Fruit fly (Drosophila melanogaster) whole organism, embryonic: ENCODE data around the gene Elo68alpha.
A peak's percentile ranks its signal among the peaks of the same experiment; 100 is the strongest.

Source experiments
- Ada2b ChIP-seq: fragments of 200-800 bp; sonication (Bioruptor generic); IDR thresholded peaks from 2 replicates; pipeline ENCODE4 v1.3.6; 2022; ENCODE audit warnings: missing biosample characterization, missing genetic modification characterization
- Antp ChIP-seq: fragments of 200-800 bp; sonication (Bioruptor generic); optimal IDR thresholded peaks from 3 replicates; lab custom pipeline; 2016; ENCODE audit warnings: missing biosample characterization, missing genetic modification characterization
- B-H1 ChIP-seq: fragments of 200-800 bp; sonication (Bioruptor generic); IDR thresholded peaks from 3 replicates; pipeline ENCODE4 v1.3.6; 2022; ENCODE audit warnings: missing biosample characterization, missing genetic modification characterization
- CG10431 ChIP-seq: fragments of 200-800 bp; sonication (Bioruptor generic); optimal IDR thresholded peaks from 3 replicates; lab custom pipeline; 2018; ENCODE audit warnings: missing biosample characterization, mild to moderate bottlenecking, missing genetic modification characterization
- CG11560 ChIP-seq: fragments of 200-800 bp; sonication (Bioruptor generic); IDR thresholded peaks from 3 replicates; pipeline ENCODE4 v1.3.6; 2022; ENCODE audit warnings: missing biosample characterization, missing genetic modification characterization
- CG11723 ChIP-seq: fragments of 200-800 bp; sonication (Bioruptor generic); optimal IDR thresholded peaks from 2 replicates; lab custom pipeline; 2017; ENCODE audit warnings: missing biosample characterization, mild to moderate bottlenecking, missing genetic modification characterization
- CG12299 ChIP-seq: fragments of 200-800 bp; sonication (Bioruptor generic); optimal IDR thresholded peaks from 2 replicates; lab custom pipeline; 2018; ENCODE audit warnings: missing biosample characterization, mild to moderate bottlenecking, missing genetic modification characterization
- CG1233 ChIP-seq: fragments of 200-800 bp; sonication (Bioruptor generic); optimal IDR thresholded peaks from 4 replicates; lab custom pipeline; 2018; ENCODE audit warnings: missing biosample characterization, mild to moderate bottlenecking, missing genetic modification characterization
- CG13775 ChIP-seq: fragments of 200-800 bp; sonication (Bioruptor generic); optimal IDR thresholded peaks from 3 replicates; lab custom pipeline; 2017; ENCODE audit warnings: missing biosample characterization, mild to moderate bottlenecking, missing genetic modification characterization
- CG13894 ChIP-seq: fragments of 200-800 bp; sonication (Bioruptor generic); optimal IDR thresholded peaks from 3 replicates; lab custom pipeline; 2018; ENCODE audit warnings: missing biosample characterization, mild to moderate bottlenecking, missing genetic modification characterization, moderate library complexity
- CG16813 ChIP-seq: fragments of 200-800 bp; sonication (Bioruptor generic); IDR thresholded peaks from 3 replicates; pipeline ENCODE4 v1.3.6; 2022; ENCODE audit warnings: missing biosample characterization, missing genetic modification characterization; ENCODE audit not compliant: partially characterized antibody
- CG17385 ChIP-seq: fragments of 200-800 bp; sonication (Bioruptor generic); optimal IDR thresholded peaks from 3 replicates; lab custom pipeline; 2018; ENCODE audit warnings: missing biosample characterization, mild to moderate bottlenecking, missing genetic modification characterization
- CG2678 ChIP-seq: fragments of 200-800 bp; sonication (Bioruptor generic); optimal IDR thresholded peaks from 3 replicates; lab custom pipeline; 2019; ENCODE audit warnings: missing biosample characterization, mild to moderate bottlenecking, missing genetic modification characterization, moderate library complexity
- CG2875 ChIP-seq: fragments of 200-800 bp; sonication (Bioruptor generic); optimal IDR thresholded peaks from 2 replicates; lab custom pipeline; 2017; ENCODE audit warnings: missing biosample characterization, mild to moderate bottlenecking, missing genetic modification characterization, missing genetic modification reagents
- CG30431 ChIP-seq: fragments of 200-800 bp; sonication (Bioruptor generic); optimal IDR thresholded peaks from 2 replicates; lab custom pipeline; 2017; ENCODE audit warnings: missing biosample characterization, missing genetic modification characterization
- CG31441 ChIP-seq: fragments of 200-800 bp; sonication (Bioruptor generic); IDR thresholded peaks from 2 replicates; pipeline ENCODE4 v1.3.6; 2022; ENCODE audit warnings: missing biosample characterization, missing genetic modification characterization
- CG33557 ChIP-seq: fragments of 200-800 bp; sonication (Bioruptor generic); optimal IDR thresholded peaks from 2 replicates; lab custom pipeline; 2019; ENCODE audit warnings: missing biosample characterization, mild to moderate bottlenecking, missing genetic modification characterization, moderate library complexity
- CG42726 ChIP-seq: fragments of 200-800 bp; sonication (Bioruptor generic); IDR thresholded peaks from 2 replicates; pipeline ENCODE4 v1.3.6; 2022; ENCODE audit warnings: missing biosample characterization, missing genetic modification characterization; ENCODE audit not compliant: partially characterized antibody
- CG5245 ChIP-seq: fragments of 200-800 bp; sonication (Bioruptor generic); optimal IDR thresholded peaks from 3 replicates; lab custom pipeline; 2016; ENCODE audit warnings: missing biosample characterization, missing genetic modification characterization
- CG6683 ChIP-seq: fragments of 200-800 bp; sonication (Bioruptor generic); optimal IDR thresholded peaks from 2 replicates; lab custom pipeline; 2017; ENCODE audit warnings: missing biosample characterization, mild to moderate bottlenecking, missing genetic modification characterization, missing genetic modification reagents
- CG6791 ChIP-seq: fragments of 200-800 bp; sonication (Bioruptor generic); IDR thresholded peaks from 3 replicates; pipeline ENCODE4 v1.3.6; 2022; ENCODE audit warnings: missing biosample characterization, missing genetic modification characterization; ENCODE audit not compliant: partially characterized antibody
- CG8765 ChIP-seq: fragments of 200-800 bp; sonication (Bioruptor generic); IDR thresholded peaks from 2 replicates; pipeline ENCODE4 v1.3.6; 2022; ENCODE audit warnings: missing biosample characterization, missing genetic modification characterization
- CG8944 ChIP-seq: fragments of 200-800 bp; sonication (Bioruptor generic); optimal IDR thresholded peaks from 3 replicates; lab custom pipeline; 2016; ENCODE audit warnings: missing biosample characterization, missing genetic modification characterization
- CG9876 ChIP-seq: fragments of 200-800 bp; sonication (Bioruptor generic); optimal IDR thresholded peaks from 2 replicates; lab custom pipeline; 2016; ENCODE audit warnings: missing biosample characterization, missing genetic modification characterization
- CrebB ChIP-seq: fragments of 200-800 bp; sonication (Bioruptor generic); optimal IDR thresholded peaks from 3 replicates; lab custom pipeline; 2018; ENCODE audit warnings: missing biosample characterization, mild to moderate bottlenecking, missing genetic modification characterization
- Dip2 ChIP-seq: fragments of 200-800 bp; sonication (Bioruptor generic); IDR thresholded peaks from 2 replicates; pipeline ENCODE4 v1.3.6; 2022; ENCODE audit warnings: missing biosample characterization, missing genetic modification characterization
- Dref ChIP-seq: fragments of 200-800 bp; sonication (Bioruptor generic); IDR thresholded peaks from 2 replicates; pipeline ENCODE4 v1.3.6; 2022; ENCODE audit warnings: missing biosample characterization, missing genetic modification characterization
- ERR ChIP-seq: fragments of 200-800 bp; sonication (Bioruptor generic); optimal IDR thresholded peaks from 2 replicates; lab custom pipeline; 2016; ENCODE audit warnings: missing biosample characterization, missing genetic modification characterization
- GATAe ChIP-seq: fragments of 200-800 bp; sonication (Bioruptor generic); conservative IDR thresholded peaks from 2 replicates; pipeline ENCODE4 v1.3.6; 2022; ENCODE audit warnings: missing biosample characterization, missing genetic modification characterization
- Gug ChIP-seq: fragments of 200-800 bp; sonication (Bioruptor generic); IDR thresholded peaks from 4 replicates; pipeline ENCODE4 v1.3.6; 2022; ENCODE audit warnings: missing biosample characterization, missing genetic modification characterization
- Lim3 ChIP-seq: fragments of 200-800 bp; sonication (Bioruptor generic); IDR thresholded peaks from 2 replicates; pipeline ENCODE4 v1.3.6; 2022; ENCODE audit warnings: missing biosample characterization, missing genetic modification characterization
- Rfx ChIP-seq: fragments of 200-800 bp; sonication (Bioruptor generic); IDR thresholded peaks from 2 replicates; pipeline ENCODE4 v1.3.6; 2022; ENCODE audit warnings: missing biosample characterization, missing genetic modification characterization
- Scr ChIP-seq: fragments of 200-800 bp; sonication (Bioruptor generic); IDR thresholded peaks from 2 replicates; pipeline ENCODE4 v1.3.6; 2022; ENCODE audit warnings: missing biosample characterization, missing genetic modification characterization; ENCODE audit not compliant: partially characterized antibody
- Sox102F ChIP-seq: fragments of 200-800 bp; sonication (Bioruptor generic); optimal IDR thresholded peaks from 2 replicates; lab custom pipeline; 2018; ENCODE audit warnings: missing biosample characterization, mild to moderate bottlenecking, missing genetic modification characterization, moderate library complexity
- TFAM ChIP-seq: fragments of 200-800 bp; sonication (Bioruptor generic); optimal IDR thresholded peaks from 2 replicates; lab custom pipeline; 2017; ENCODE audit warnings: missing biosample characterization, missing genetic modification characterization, inconsistent platforms
- ci ChIP-seq: fragments of 200-800 bp; sonication (Bioruptor generic); IDR thresholded peaks from 3 replicates; pipeline ENCODE4 v1.3.6; 2022; ENCODE audit warnings: missing biosample characterization, missing genetic modification characterization
- corto ChIP-seq: fragments of 200-800 bp; sonication (Bioruptor generic); optimal IDR thresholded peaks from 2 replicates; lab custom pipeline; 2016; ENCODE audit warnings: missing biosample characterization, mild to moderate bottlenecking, missing genetic modification characterization, moderate library complexity
- danr ChIP-seq: fragments of 200-800 bp; sonication (Bioruptor generic); IDR thresholded peaks from 2 replicates; pipeline ENCODE4 v1.3.6; 2022; ENCODE audit warnings: missing biosample characterization, missing genetic modification characterization
- esg ChIP-seq: fragments of 200-800 bp; sonication (Bioruptor generic); conservative IDR thresholded peaks from 2 replicates; pipeline ENCODE4 v1.3.6; 2022; ENCODE audit warnings: missing biosample characterization, missing genetic modification characterization
- eyg ChIP-seq: fragments of 200-800 bp; sonication (Bioruptor generic); optimal IDR thresholded peaks from 3 replicates; lab custom pipeline; 2016; ENCODE audit warnings: missing biosample characterization, missing genetic modification characterization
- fd96Cb ChIP-seq: fragments of 200-800 bp; sonication (Bioruptor generic); optimal IDR thresholded peaks from 2 replicates; lab custom pipeline; 2018; ENCODE audit warnings: missing biosample characterization, mild to moderate bottlenecking, missing genetic modification characterization, moderate library complexity
- fu2 ChIP-seq: fragments of 200-800 bp; sonication (Bioruptor generic); optimal IDR thresholded peaks from 2 replicates; lab custom pipeline; 2016; ENCODE audit warnings: missing biosample characterization, missing genetic modification characterization
- gem ChIP-seq: fragments of 200-800 bp; sonication (Bioruptor generic); optimal IDR thresholded peaks from 2 replicates; lab custom pipeline; 2019; ENCODE audit warnings: missing biosample characterization, mild to moderate bottlenecking, missing genetic modification characterization, moderate library complexity
- ham ChIP-seq: fragments of 200-800 bp; sonication (Bioruptor generic); IDR thresholded peaks from 2 replicates; pipeline ENCODE4 v1.3.6; 2022; ENCODE audit warnings: missing biosample characterization, missing genetic modification characterization
- mam ChIP-seq: fragments of 200-800 bp; sonication (Bioruptor generic); optimal IDR thresholded peaks from 3 replicates; lab custom pipeline; 2016; ENCODE audit warnings: missing biosample characterization, missing genetic modification characterization
- mirr ChIP-seq: fragments of 200-800 bp; sonication (Bioruptor generic); optimal IDR thresholded peaks from 3 replicates; lab custom pipeline; 2018; ENCODE audit warnings: missing biosample characterization, mild to moderate bottlenecking, missing genetic modification characterization
- row ChIP-seq: fragments of 200-800 bp; sonication (Bioruptor generic); IDR thresholded peaks from 3 replicates; pipeline ENCODE4 v1.3.6; 2022; ENCODE audit warnings: missing biosample characterization, missing genetic modification characterization
- schlank ChIP-seq: fragments of 200-800 bp; sonication (Bioruptor generic); optimal IDR thresholded peaks from 2 replicates; lab custom pipeline; 2018; ENCODE audit warnings: missing biosample characterization, mild to moderate bottlenecking, missing genetic modification characterization
- sim ChIP-seq: fragments of 200-800 bp; sonication (Bioruptor generic); IDR thresholded peaks from 2 replicates; pipeline ENCODE4 v1.3.6; 2022; ENCODE audit warnings: missing biosample characterization, missing genetic modification characterization
- slbo ChIP-seq: fragments of 200-800 bp; sonication (Bioruptor generic); IDR thresholded peaks from 2 replicates; pipeline ENCODE4 v1.3.6; 2022; ENCODE audit warnings: missing biosample characterization, missing genetic modification characterization
- trem ChIP-seq: fragments of 200-800 bp; optimal IDR thresholded peaks from 3 replicates; lab custom pipeline; 2019; ENCODE audit warnings: missing biosample characterization, mild to moderate bottlenecking, missing genetic modification characterization, moderate library complexity

Elo68alpha gene

dm6 chr3L:11093046-11093520 lies 9.7 kb downstream of the Elo68alpha start, which contains the start of gene JIL-1 (continued):
- TF ChIP-seq CG8944 (GFP tag; lab: Kevin White, UChicago) (peak; percentile 12), CG6791 (GFP tag; lab: Robert Waterston, UW) (peak; percentile 91), CG6683 (no peak), Dref (peak; percentile 84), schlank (tag; lab: Kevin White, UChicago) (no peak), CG31441 (GFP tag; lab: Robert Waterston, UW) (peak; percentile 47), Dip2 (GFP tag; lab: Robert Waterston, UW) (no peak), CG13775 (peak; percentile 37), esg (GFP tag; lab: Robert Waterston, UW) (peak; percentile 42; the same call in 1 of the 2 replicates), Rfx (peak; percentile 94), CG2678 (tag; lab: Kevin White, UChicago) (peak; percentile 56), gem (tag; lab: Kevin White, UChicago) (peak; percentile 59), fd96Cb (peak; percentile 40), CG10431 (GFP tag; lab: Kevin White, UChicago) (peak; percentile 4), danr (GFP tag; lab: Robert Waterston, UW) (no peak), eyg (GFP tag; lab: Kevin White, UChicago) (no peak), slbo (GFP tag; lab: Robert Waterston, UW) (peak; percentile 93), ERR (GFP tag; lab: Kevin White, UChicago) (no peak), CrebB (tag; lab: Kevin White, UChicago) (no peak), TFAM (GFP tag; lab: Kevin White, UChicago) (no peak), CG8765 (GFP tag; lab: Robert Waterston, UW) (no peak), CG1233 (peak; percentile 56), Antp (peak; percentile 31), CG30431 (no peak), CG33557 (GFP tag; lab: Kevin White, UChicago) (peak; percentile 28), corto (GFP tag; lab: Kevin White, UChicago) (no peak), CG17385 (peak; percentile 44), CG11723 (peak; percentile 50), Lim3 (GFP tag; lab: Robert Waterston, UW) (no peak), trem (tag; lab: Kevin White, UChicago) (peak; percentile 8), GATAe (GFP tag; lab: Robert Waterston, UW) (no peak), Sox102F (GFP tag; lab: Kevin White, UChicago) (peak; percentile 42), sim (GFP tag; lab: Robert Waterston, UW) (no peak), CG16813 (GFP tag; lab: Robert Waterston, UW) (peak; percentile 89), Scr (peak; percentile 88), mirr (GFP tag; lab: Kevin White, UChicago) (no peak), B-H1 (GFP tag; lab: Robert Waterston, UW) (no peak), CG12299 (tag; lab: Kevin White, UChicago) (no peak), CG13894 (tag; lab: Kevin White, UChicago) (peak; percentile 31), CG42726 (GFP tag; lab: Robert Waterston, UW) (peak; percentile 87), row (GFP tag; lab: Robert Waterston, UW) (peak; percentile 93), fu2 (GFP tag; lab: Kevin White, UChicago) (peak; percentile 53), Ada2b (GFP tag; lab: Robert Waterston, UW) (peak; percentile 66), CG5245 (GFP tag; lab: Kevin White, UChicago) (peak; percentile 40), CG11560 (peak; percentile 20; the same call in 1 of the 3 replicates), ci (peak; percentile 78), mam (peak; percentile 64), Gug (GFP tag; lab: Robert Waterston, UW) (peak; percentile 80), CG9876 (GFP tag; lab: Kevin White, UChicago) (no peak), CG2875 (GFP tag; lab: Kevin White, UChicago) (no peak), ham (GFP tag; lab: Robert Waterston, UW) (peak; percentile 40; the same call in 1 of the 2 replicates)
